Fruit fly (Drosophila melanogaster) whole organism: ENCODE data around the gene Jhbp12.

Experiments used
- CG8478 ChIP-seq: fragments of >200 bp; optimal IDR thresholded peaks from 2 replicates; lab custom pipeline; 2018; ENCODE audit warnings: inconsistent platforms
- Dll ChIP-seq: fragments of >200 bp; optimal IDR thresholded peaks from 2 replicates; lab custom pipeline; 2017
- pan ChIP-seq: fragments of >200 bp; optimal IDR thresholded peaks from 2 replicates; lab custom pipeline; 2017
- psq ChIP-seq: fragments of >200 bp; optimal IDR thresholded peaks from 2 replicates; lab custom pipeline; 2017
- usp ChIP-seq: fragments of >200 bp; optimal IDR thresholded peaks from 2 replicates; lab custom pipeline; 2017; ENCODE audit warnings: missing biosample characterization, missing genetic modification characterization, mixed read lengths

- TF ChIP-seq pan (lab: Kevin White, UChicago) = no peak
- TF ChIP-seq psq (lab: Kevin White, UChicago) = no peak
- no peak for TF ChIP-seq usp (GFP tag; lab: Kevin White, UChicago)
- no peak for TF ChIP-seq Dll (lab: Kevin White, UChicago)
- no peak for TF ChIP-seq CG8478 (lab: Kevin White, UChicago)
These were observed 47.0 kb downstream of the Jhbp12 start for dm6 chr3R:24571386-24572124.
